Fruit fly (Drosophila melanogaster) whole organism, prepupa: Measurements from ENCODE around the gene CG15818.

Experiments
- CG10669 ChIP-seq: fragments of 200-800 bp; sonication (Bioruptor generic); optimal IDR thresholded peaks from 3 replicates; lab custom pipeline; 2018; ENCODE audit warnings: missing biosample characterization, mild to moderate bottlenecking, missing genetic modification characterization, moderate library complexity
- CG11762 ChIP-seq: fragments of 200-800 bp; sonication (Bioruptor generic); optimal IDR thresholded peaks from 3 replicates; lab custom pipeline; 2016; ENCODE audit warnings: missing biosample characterization, missing genetic modification characterization; ENCODE audit not compliant: insufficient read depth
- CG11902 ChIP-seq: fragments of 200-800 bp; sonication (Bioruptor generic); optimal IDR thresholded peaks from 3 replicates; lab custom pipeline; 2016; ENCODE audit warnings: missing biosample characterization, missing genetic modification characterization
- CG16779 ChIP-seq: fragments of 200-800 bp; sonication (Bioruptor generic); optimal IDR thresholded peaks from 3 replicates; lab custom pipeline; 2017; ENCODE audit warnings: missing biosample characterization, mild to moderate bottlenecking, missing genetic modification characterization
- CG32006 ChIP-seq: fragments of 200-800 bp; sonication (Bioruptor generic); optimal IDR thresholded peaks from 3 replicates; lab custom pipeline; 2017; ENCODE audit warnings: missing biosample characterization, mild to moderate bottlenecking, missing genetic modification characterization
- CG3919 ChIP-seq: fragments of 200-800 bp; sonication (Bioruptor generic); optimal IDR thresholded peaks from 3 replicates; lab custom pipeline; 2016; ENCODE audit warnings: missing biosample characterization, missing genetic modification characterization
- CG4318 ChIP-seq: fragments of 200-800 bp; sonication (Bioruptor generic); optimal IDR thresholded peaks from 3 replicates; lab custom pipeline; 2017; ENCODE audit warnings: missing biosample characterization, mild to moderate bottlenecking, missing genetic modification characterization
- CG6163 ChIP-seq: fragments of 200-800 bp; sonication (Bioruptor generic); IDR thresholded peaks from 3 replicates; pipeline ENCODE4 v1.3.6; 2022; ENCODE audit warnings: missing biosample characterization, missing genetic modification characterization
- CG6276 ChIP-seq: fragments of 200-800 bp; sonication (Bioruptor generic); optimal IDR thresholded peaks from 2 replicates; lab custom pipeline; 2017; ENCODE audit warnings: missing biosample characterization, mild to moderate bottlenecking, missing genetic modification characterization
- CG6792 ChIP-seq: fragments of 200-800 bp; sonication (Bioruptor generic); optimal IDR thresholded peaks from 3 replicates; lab custom pipeline; 2016; ENCODE audit warnings: missing biosample characterization, missing genetic modification characterization
- CG6808 ChIP-seq: fragments of 200-800 bp; sonication (Bioruptor generic); optimal IDR thresholded peaks from 3 replicates; lab custom pipeline; 2017; ENCODE audit warnings: missing biosample characterization, missing genetic modification characterization, mild to moderate bottlenecking, moderate library complexity, missing genetic modification reagents
- CG6854 ChIP-seq: fragments of 200-800 bp; sonication (Bioruptor generic); optimal IDR thresholded peaks from 2 replicates; lab custom pipeline; 2017; ENCODE audit warnings: missing biosample characterization, mild to moderate bottlenecking, missing genetic modification characterization
- CG7368 ChIP-seq: fragments of 200-800 bp; sonication (Bioruptor generic); optimal IDR thresholded peaks from 3 replicates; lab custom pipeline; 2016; ENCODE audit warnings: missing biosample characterization, missing genetic modification characterization
- CG8119 ChIP-seq: fragments of 200-800 bp; sonication (Bioruptor generic); IDR thresholded peaks from 3 replicates; pipeline ENCODE4 v1.3.6; 2022; ENCODE audit warnings: missing biosample characterization, missing genetic modification characterization
- CG8632 ChIP-seq: fragments of 200-800 bp; sonication (Bioruptor generic); optimal IDR thresholded peaks from 3 replicates; lab custom pipeline; 2016; ENCODE audit warnings: missing biosample characterization, missing genetic modification characterization
- Eip75B ChIP-seq: fragments of 200-800 bp; sonication (Bioruptor generic); optimal IDR thresholded peaks from 3 replicates; lab custom pipeline; 2016; ENCODE audit warnings: missing biosample characterization, missing genetic modification characterization
- Eip78C ChIP-seq: fragments of 200-800 bp; sonication (Bioruptor generic); peaks from one replicate; lab custom pipeline; 2016; ENCODE audit warnings: missing biosample characterization, missing genetic modification characterization
- Eip93F ChIP-seq: fragments of 200-800 bp; sonication (Bioruptor generic); optimal IDR thresholded peaks from 2 replicates; lab custom pipeline; 2016; ENCODE audit warnings: missing biosample characterization, mild to moderate bottlenecking, missing genetic modification characterization
- Lpt ChIP-seq: fragments of 200-800 bp; sonication (Bioruptor generic); optimal IDR thresholded peaks from 3 replicates; lab custom pipeline; 2016; ENCODE audit warnings: missing biosample characterization, missing genetic modification characterization
- Met ChIP-seq: fragments of 200-800 bp; sonication (Bioruptor generic); optimal IDR thresholded peaks from 3 replicates; lab custom pipeline; 2016; ENCODE audit warnings: missing biosample characterization, missing genetic modification characterization
- OdsH ChIP-seq: fragments of 200-800 bp; sonication (Bioruptor generic); optimal IDR thresholded peaks from 3 replicates; lab custom pipeline; 2016; ENCODE audit warnings: missing biosample characterization, missing genetic modification characterization
- Smox ChIP-seq: fragments of 200-800 bp; sonication (Bioruptor generic); optimal IDR thresholded peaks from 3 replicates; lab custom pipeline; 2016; ENCODE audit warnings: missing biosample characterization, missing genetic modification characterization
- Sox102F ChIP-seq: fragments of 200-800 bp; sonication (Bioruptor generic); optimal IDR thresholded peaks from 2 replicates; lab custom pipeline; 2016; ENCODE audit warnings: missing biosample characterization, mild to moderate bottlenecking, missing genetic modification characterization
- Sox14 ChIP-seq: fragments of 200-800 bp; sonication (Bioruptor generic); optimal IDR thresholded peaks from 3 replicates; lab custom pipeline; 2016; ENCODE audit warnings: missing biosample characterization, missing genetic modification characterization
- achi ChIP-seq: fragments of 200-800 bp; sonication (Bioruptor generic); optimal IDR thresholded peaks from 3 replicates; lab custom pipeline; 2016; ENCODE audit warnings: missing biosample characterization, missing genetic modification characterization
- acj6 ChIP-seq: fragments of 200-800 bp; sonication (Bioruptor generic); optimal IDR thresholded peaks from 3 replicates; lab custom pipeline; 2016; ENCODE audit warnings: missing biosample characterization, missing genetic modification characterization
- cyc ChIP-seq: fragments of 200-800 bp; sonication (Bioruptor generic); optimal IDR thresholded peaks from 3 replicates; lab custom pipeline; 2016; ENCODE audit warnings: missing biosample characterization, missing genetic modification characterization
- dac ChIP-seq: fragments of 200-800 bp; sonication (Bioruptor generic); optimal IDR thresholded peaks from 2 replicates; lab custom pipeline; 2017; ENCODE audit warnings: missing biosample characterization, mild to moderate bottlenecking, missing genetic modification characterization
- dsx ChIP-seq: fragments of 200-800 bp; optimal IDR thresholded peaks from 3 replicates; lab custom pipeline; 2019; ENCODE audit warnings: missing biosample characterization, mild to moderate bottlenecking, missing genetic modification characterization, moderate library complexity; ENCODE audit not compliant: poor library complexity, severe bottlenecking
- esn ChIP-seq: fragments of 200-800 bp; sonication (Bioruptor generic); optimal IDR thresholded peaks from 2 replicates; lab custom pipeline; 2016; ENCODE audit warnings: missing biosample characterization, mild to moderate bottlenecking, missing genetic modification characterization, moderate library complexity
- fd59A ChIP-seq: fragments of 200-800 bp; sonication (Bioruptor generic); optimal IDR thresholded peaks from 2 replicates; lab custom pipeline; 2017; ENCODE audit warnings: missing biosample characterization, mild to moderate bottlenecking, missing genetic modification characterization, missing genetic modification reagents
- fd85E ChIP-seq: fragments of 200-800 bp; sonication (Bioruptor generic); optimal IDR thresholded peaks from 3 replicates; lab custom pipeline; 2016; ENCODE audit warnings: missing biosample characterization, missing genetic modification characterization
- fkh ChIP-seq: fragments of 200-800 bp; sonication (Bioruptor generic); optimal IDR thresholded peaks from 3 replicates; lab custom pipeline; 2017; ENCODE audit warnings: missing biosample characterization, mild to moderate bottlenecking, missing genetic modification characterization, moderate library complexity
- salr ChIP-seq, 2 experiments: fragments of 200-800 bp; sonication (Bioruptor generic); optimal IDR thresholded peaks; 3 replicates each; lab custom pipeline; 2016 to 2018; ENCODE audit warnings: missing biosample characterization in 2 of 2, missing genetic modification characterization in 2 of 2, mild to moderate bottlenecking in 1 of 2
- svp ChIP-seq: fragments of 200-800 bp; sonication (Bioruptor generic); peaks from one replicate; lab custom pipeline; 2016; ENCODE audit warnings: missing biosample characterization, missing genetic modification characterization
- vri ChIP-seq: fragments of 200-800 bp; sonication (Bioruptor generic); optimal IDR thresholded peaks from 3 replicates; lab custom pipeline; 2016; ENCODE audit warnings: missing biosample characterization, mild to moderate bottlenecking, missing genetic modification characterization

CG15818 gene

dm6 chr2L:7431861-7432601 lies 21.3 kb downstream of the CG15818 start:
- TF ChIP-seq svp (peak; percentile 96), CG6854 (GFP tag; lab: Kevin White, UChicago) (no peak), CG7368 (no peak), Lpt (GFP tag; lab: Kevin White, UChicago) (no peak), CG11902 (no peak), vri (GFP tag; lab: Kevin White, UChicago) (peak; percentile 62), CG8119 (GFP tag; lab: Robert Waterston, UW) (no peak), CG6276 (GFP tag; lab: Kevin White, UChicago) (peak; percentile 25)

dm6 chr2L:7433337-7433956 lies 22.7 kb downstream of the CG15818 start, which contains the start of gene CG5958:
TSS of gene CG5958 (minus strand) at chr2L:7433516.
- TF ChIP-seq CG6276 (GFP tag; lab: Kevin White, UChicago) (no peak), dsx (GFP tag; lab: Kevin White, UChicago) (no peak), Eip75B (GFP tag; lab: Kevin White, UChicago) (no peak), fd59A (GFP tag; lab: Kevin White, UChicago) (no peak), acj6 (GFP tag; lab: Kevin White, UChicago) (no peak), Sox14 (GFP tag; lab: Kevin White, UChicago) (no peak), dac (GFP tag; lab: Kevin White, UChicago) (no peak), Met (GFP tag; lab: Kevin White, UChicago) (no peak), CG4318 (no peak), fkh (GFP tag; lab: Kevin White, UChicago) (no peak), Eip93F (GFP tag; lab: Kevin White, UChicago) (peak; percentile 84), CG6808 (GFP tag; lab: Kevin White, UChicago) (no peak), CG6163 (GFP tag; lab: Robert Waterston, UW) (no peak), CG3919 (peak; percentile 8), CG6854 (GFP tag; lab: Kevin White, UChicago) (no peak), fd85E (GFP tag; lab: Kevin White, UChicago) (no peak), vri (GFP tag; lab: Kevin White, UChicago) (peak; percentile 93), achi (no peak), Eip78C (GFP tag; lab: Kevin White, UChicago) (peak; percentile 66), cyc (no peak), CG8119 (GFP tag; lab: Robert Waterston, UW) (no peak), Smox (GFP tag; lab: Kevin White, UChicago) (no peak), CG6792 (no peak), CG11762 (no peak), Sox102F (GFP tag; lab: Kevin White, UChicago) (no peak), CG8632 (GFP tag; lab: Kevin White, UChicago) (no peak), CG32006 (GFP tag; lab: Kevin White, UChicago) (no peak), salr (GFP tag; optimal IDR thresholded peaks at IDR 0.05; lab: Kevin White, UChicago) (no peak), esn (GFP tag; lab: Kevin White, UChicago) (no peak), CG16779 (tag; lab: Kevin White, UChicago) (no peak), CG10669 (GFP tag; lab: Kevin White, UChicago) (no peak), OdsH (no peak), svp (peak; percentile 99)
